Fruit fly (Drosophila melanogaster) whole organism, embryonic: ENCODE measurements around the gene Gcn5.
A peak's percentile ranks its signal among the peaks of the same experiment; 100 is the strongest.

Experiments
- Aef1 ChIP-seq: fragments of 200-800 bp; sonication (Bioruptor generic); IDR thresholded peaks from 3 replicates; pipeline ENCODE4 v1.3.6; 2022; ENCODE audit warnings: missing biosample characterization, missing genetic modification characterization
- Antp ChIP-seq: fragments of 200-800 bp; sonication (Bioruptor generic); optimal IDR thresholded peaks from 3 replicates; lab custom pipeline; 2016; ENCODE audit warnings: missing biosample characterization, missing genetic modification characterization
- CG10654 ChIP-seq: fragments of 200-800 bp; sonication (Bioruptor generic); optimal IDR thresholded peaks from 2 replicates; lab custom pipeline; 2016; ENCODE audit warnings: missing biosample characterization, missing genetic modification characterization
- CG11695 ChIP-seq: fragments of 200-800 bp; sonication (Bioruptor generic); IDR thresholded peaks from 3 replicates; pipeline ENCODE4 v1.3.6; 2022; ENCODE audit warnings: missing biosample characterization, missing genetic modification characterization
- CG12236 ChIP-seq: fragments of 200-800 bp; sonication (Bioruptor generic); optimal IDR thresholded peaks from 2 replicates; lab custom pipeline; 2016; ENCODE audit warnings: missing biosample characterization, missing genetic modification characterization
- CG12744 ChIP-seq: fragments of 200-800 bp; sonication (Bioruptor generic); optimal IDR thresholded peaks from 2 replicates; lab custom pipeline; 2016; ENCODE audit warnings: missing biosample characterization, missing genetic modification characterization
- CG13287 ChIP-seq: fragments of 200-800 bp; sonication (Bioruptor generic); IDR thresholded peaks from 2 replicates; pipeline ENCODE4 v1.3.6; 2022; ENCODE audit warnings: missing biosample characterization, missing genetic modification characterization; ENCODE audit not compliant: partially characterized antibody
- CG15073 ChIP-seq: fragments of 200-800 bp; sonication (Bioruptor generic); optimal IDR thresholded peaks from 2 replicates; lab custom pipeline; 2016; ENCODE audit warnings: missing biosample characterization, missing genetic modification characterization
- CG15514 ChIP-seq: fragments of 200-800 bp; sonication (Bioruptor generic); optimal IDR thresholded peaks from 3 replicates; lab custom pipeline; 2017; ENCODE audit warnings: missing biosample characterization, missing genetic modification characterization, mild to moderate bottlenecking, moderate library complexity, missing genetic modification reagents
- CG15696 ChIP-seq: fragments of 200-800 bp; sonication (Bioruptor generic); optimal IDR thresholded peaks from 2 replicates; lab custom pipeline; 2019; ENCODE audit warnings: missing biosample characterization, mild to moderate bottlenecking, missing genetic modification characterization, moderate library complexity
- CG1603 ChIP-seq: fragments of 200-800 bp; sonication (Bioruptor generic); optimal IDR thresholded peaks from 2 replicates; lab custom pipeline; 2019; ENCODE audit warnings: missing biosample characterization, mild to moderate bottlenecking, missing genetic modification characterization, moderate library complexity
- CG17359 ChIP-seq: fragments of 200-800 bp; sonication (Bioruptor generic); optimal IDR thresholded peaks from 3 replicates; lab custom pipeline; 2018; ENCODE audit warnings: missing biosample characterization, mild to moderate bottlenecking, missing genetic modification characterization, moderate library complexity
- CG17802 ChIP-seq: fragments of 200-800 bp; sonication (Bioruptor generic); optimal IDR thresholded peaks from 2 replicates; lab custom pipeline; 2018; ENCODE audit warnings: missing biosample characterization, mild to moderate bottlenecking, missing genetic modification characterization, moderate library complexity
- CG1832 ChIP-seq: fragments of 200-800 bp; sonication (Bioruptor generic); optimal IDR thresholded peaks from 2 replicates; lab custom pipeline; 2017; ENCODE audit warnings: missing biosample characterization, mild to moderate bottlenecking, missing genetic modification characterization, inconsistent platforms
- CG2889 ChIP-seq: fragments of 200-800 bp; sonication (Bioruptor generic); IDR thresholded peaks from 3 replicates; pipeline ENCODE4 v1.3.6; 2022; ENCODE audit warnings: missing biosample characterization, missing genetic modification characterization
- CG30431 ChIP-seq: fragments of 200-800 bp; sonication (Bioruptor generic); optimal IDR thresholded peaks from 2 replicates; lab custom pipeline; 2017; ENCODE audit warnings: missing biosample characterization, missing genetic modification characterization
- CG3163 ChIP-seq: fragments of 200-800 bp; sonication (Bioruptor generic); optimal IDR thresholded peaks from 3 replicates; lab custom pipeline; 2016; ENCODE audit warnings: missing biosample characterization, missing genetic modification characterization
- CG4617 ChIP-seq: fragments of 200-800 bp; sonication (Bioruptor generic); optimal IDR thresholded peaks from 3 replicates; lab custom pipeline; 2016; ENCODE audit warnings: missing biosample characterization, missing genetic modification characterization, borderline replicate concordance
- CG4730 ChIP-seq: fragments of 200-800 bp; sonication (Bioruptor generic); IDR thresholded peaks from 2 replicates; pipeline ENCODE4 v1.3.6; 2022; ENCODE audit warnings: missing biosample characterization, missing genetic modification characterization
- CG6791 ChIP-seq: fragments of 200-800 bp; sonication (Bioruptor generic); IDR thresholded peaks from 3 replicates; pipeline ENCODE4 v1.3.6; 2022; ENCODE audit warnings: missing biosample characterization, missing genetic modification characterization; ENCODE audit not compliant: partially characterized antibody
- CG7963 ChIP-seq: fragments of 200-800 bp; sonication (Bioruptor generic); IDR thresholded peaks from 3 replicates; pipeline ENCODE4 v1.3.6; 2022; ENCODE audit warnings: missing biosample characterization, missing genetic modification characterization; ENCODE audit not compliant: partially characterized antibody
- CG7987 ChIP-seq: fragments of 200-800 bp; sonication (Bioruptor generic); optimal IDR thresholded peaks from 2 replicates; lab custom pipeline; 2018; ENCODE audit warnings: missing biosample characterization, mild to moderate bottlenecking, missing genetic modification characterization, moderate library complexity
- CG9609 ChIP-seq: fragments of 200-800 bp; sonication (Bioruptor generic); optimal IDR thresholded peaks from 3 replicates; lab custom pipeline; 2016; ENCODE audit warnings: missing biosample characterization, missing genetic modification characterization
- CTCF ChIP-seq: fragments of 200-800 bp; sonication (Bioruptor generic); optimal IDR thresholded peaks from 2 replicates; lab custom pipeline; 2017; ENCODE audit warnings: missing biosample characterization, mild to moderate bottlenecking, missing genetic modification characterization, moderate library complexity
- Dip3 ChIP-seq: fragments of 200-800 bp; sonication (Bioruptor generic); optimal IDR thresholded peaks from 3 replicates; lab custom pipeline; 2016; ENCODE audit warnings: missing biosample characterization, missing genetic modification characterization
- Gsc ChIP-seq: fragments of 200-800 bp; sonication (Bioruptor generic); IDR thresholded peaks from 2 replicates; pipeline ENCODE4 v1.3.6; 2022; ENCODE audit warnings: missing biosample characterization, missing genetic modification characterization
- Hr78 ChIP-seq, 2 experiments: fragments of 200-800 bp in 1 of 2; fragments of >200 bp in 1 of 2; sonication (Bioruptor generic) in 1 of 2; optimal IDR thresholded peaks; 2 replicates each; lab custom pipeline; 2017 to 2019; ENCODE audit warnings: missing biosample characterization in 2 of 2, missing genetic modification characterization in 2 of 2, mild to moderate bottlenecking in 1 of 2, moderate library complexity in 1 of 2
- MBD-R2 ChIP-seq: fragments of 200-800 bp; sonication (Bioruptor generic); IDR thresholded peaks from 2 replicates; pipeline ENCODE4 v1.3.6; 2022; ENCODE audit warnings: missing biosample characterization, missing genetic modification characterization
- Neu2 ChIP-seq: fragments of 200-800 bp; sonication (Bioruptor generic); optimal IDR thresholded peaks from 3 replicates; lab custom pipeline; 2016; ENCODE audit warnings: missing biosample characterization, missing genetic modification characterization, borderline replicate concordance
- Pdp1 ChIP-seq, 2 experiments: fragments of 200-800 bp; sonication (Bioruptor generic); optimal IDR thresholded peaks; 3 replicates each; lab custom pipeline; 2016; ENCODE audit warnings: missing biosample characterization in 2 of 2, missing genetic modification characterization in 2 of 2, mild to moderate bottlenecking in 1 of 2, moderate library complexity in 1 of 2
- Sox102F ChIP-seq: fragments of 200-800 bp; sonication (Bioruptor generic); optimal IDR thresholded peaks from 2 replicates; lab custom pipeline; 2018; ENCODE audit warnings: missing biosample characterization, mild to moderate bottlenecking, missing genetic modification characterization, moderate library complexity
- Vsx1 ChIP-seq: fragments of 200-800 bp; sonication (Bioruptor generic); optimal IDR thresholded peaks from 2 replicates; lab custom pipeline; 2017; ENCODE audit warnings: missing biosample characterization, mild to moderate bottlenecking, missing genetic modification characterization, missing genetic modification reagents
- az2 ChIP-seq: fragments of 200-800 bp; sonication (Bioruptor generic); optimal IDR thresholded peaks from 3 replicates; lab custom pipeline; 2016; ENCODE audit warnings: missing biosample characterization, missing genetic modification characterization
- bcd ChIP-seq: fragments of 200-800 bp; sonication (Bioruptor generic); optimal IDR thresholded peaks from 2 replicates; lab custom pipeline; 2017; ENCODE audit warnings: missing biosample characterization, mild to moderate bottlenecking, missing genetic modification characterization
- en ChIP-seq: fragments of 200-800 bp; sonication (Bioruptor generic); optimal IDR thresholded peaks from 2 replicates; lab custom pipeline; 2016; ENCODE audit warnings: missing biosample characterization, missing genetic modification characterization
- esg ChIP-seq: fragments of 200-800 bp; sonication (Bioruptor generic); conservative IDR thresholded peaks from 2 replicates; pipeline ENCODE4 v1.3.6; 2022; ENCODE audit warnings: missing biosample characterization, missing genetic modification characterization
- gem ChIP-seq: fragments of 200-800 bp; sonication (Bioruptor generic); optimal IDR thresholded peaks from 2 replicates; lab custom pipeline; 2019; ENCODE audit warnings: missing biosample characterization, mild to moderate bottlenecking, missing genetic modification characterization, moderate library complexity
- gro ChIP-seq: fragments of 200-800 bp; sonication (Bioruptor generic); optimal IDR thresholded peaks from 2 replicates; lab custom pipeline; 2016; ENCODE audit warnings: missing biosample characterization, missing genetic modification characterization
- lmd ChIP-seq: fragments of 200-800 bp; sonication (Bioruptor generic); IDR thresholded peaks from 2 replicates; pipeline ENCODE4 v1.3.6; 2022; ENCODE audit warnings: missing biosample characterization, missing genetic modification characterization
- lola ChIP-seq, 3 experiments: fragments of >200 bp in 2 of 3; fragments of 200-800 bp in 1 of 3; sonication (Bioruptor generic) in 1 of 3; optimal IDR thresholded peaks; 2 replicates each; lab custom pipeline; 2017 to 2019; ENCODE audit warnings: missing biosample characterization in 3 of 3, missing genetic modification characterization in 3 of 3, mild to moderate bottlenecking in 1 of 3, moderate library complexity in 1 of 3
- nerfin-2 ChIP-seq: fragments of 200-800 bp; sonication (Bioruptor generic); IDR thresholded peaks from 2 replicates; pipeline ENCODE4 v1.3.6; 2022; ENCODE audit warnings: missing biosample characterization, missing genetic modification characterization; ENCODE audit not compliant: partially characterized antibody
- oc ChIP-seq: fragments of 200-800 bp; sonication (Bioruptor generic); optimal IDR thresholded peaks from 2 replicates; lab custom pipeline; 2018; ENCODE audit warnings: missing biosample characterization, mild to moderate bottlenecking, missing genetic modification characterization, moderate library complexity
- pfk ChIP-seq: fragments of 200-800 bp; sonication (Bioruptor generic); optimal IDR thresholded peaks from 2 replicates; lab custom pipeline; 2018; ENCODE audit warnings: missing biosample characterization, mild to moderate bottlenecking, missing genetic modification characterization, moderate library complexity
- pzg ChIP-seq: fragments of 200-800 bp; sonication (Bioruptor generic); optimal IDR thresholded peaks from 3 replicates; lab custom pipeline; 2018; ENCODE audit warnings: missing biosample characterization, mild to moderate bottlenecking, missing genetic modification characterization, moderate library complexity
- slp2 ChIP-seq: fragments of 200-800 bp; sonication (Bioruptor generic); optimal IDR thresholded peaks from 2 replicates; lab custom pipeline; 2016; ENCODE audit warnings: missing biosample characterization, missing genetic modification characterization
- sqz ChIP-seq: fragments of 200-800 bp; sonication (Bioruptor generic); optimal IDR thresholded peaks from 3 replicates; lab custom pipeline; 2018; ENCODE audit warnings: missing biosample characterization, mild to moderate bottlenecking, missing genetic modification characterization
- tap ChIP-seq: fragments of 200-800 bp; optimal IDR thresholded peaks from 3 replicates; lab custom pipeline; 2019; ENCODE audit warnings: missing biosample characterization, mild to moderate bottlenecking, missing genetic modification characterization, moderate library complexity
- ttk ChIP-seq: fragments of 200-800 bp; sonication (Bioruptor generic); IDR thresholded peaks from 2 replicates; pipeline ENCODE4 v2.1.2; 2022; ENCODE audit warnings: missing biosample characterization, missing genetic modification characterization
- tx ChIP-seq: fragments of 200-800 bp; sonication (Bioruptor generic); optimal IDR thresholded peaks from 2 replicates; lab custom pipeline; 2016; ENCODE audit warnings: missing biosample characterization, missing genetic modification characterization
- vvl ChIP-seq: fragments of 200-800 bp; sonication (Bioruptor generic); IDR thresholded peaks from 2 replicates; pipeline ENCODE4 v1.3.6; 2022; ENCODE audit warnings: missing biosample characterization, missing genetic modification characterization
- yki ChIP-seq: fragments of >200 bp; optimal IDR thresholded peaks from 3 replicates; lab custom pipeline; 2018

Gene Gcn5

DNA sequence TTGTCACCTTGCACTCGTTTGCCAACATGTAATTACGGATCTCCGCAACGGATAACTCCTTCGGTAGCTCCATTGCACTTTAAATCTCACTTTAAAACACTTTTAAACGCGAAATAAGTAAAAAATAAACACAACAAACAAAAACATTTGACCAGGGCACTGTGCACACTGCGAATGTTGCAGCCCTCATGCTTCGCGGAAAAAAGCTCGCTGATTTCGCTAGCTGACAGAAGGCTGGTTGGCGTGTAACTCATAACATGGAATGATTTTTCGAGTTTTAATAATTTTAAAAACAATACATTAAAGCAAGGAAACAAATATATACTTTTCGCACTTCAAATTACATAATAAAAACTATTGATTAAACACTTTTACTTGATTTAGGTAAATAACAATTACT is 48.6 kb upstream of the Gcn5 start, which contains the start of gene sowah (continued):
- TF ChIP-seq esg (GFP tag; lab: Robert Waterston, UW), result no peak
- no peak for TF ChIP-seq Vsx1 (GFP tag; lab: Kevin White, UChicago)
- no peak for TF ChIP-seq en
- TF ChIP-seq MBD-R2 (GFP tag; lab: Robert Waterston, UW), result peak; percentile 99
- TF ChIP-seq CG15073, result no peak
- peak; percentile 27 for TF ChIP-seq Antp (GFP tag; lab: Kevin White, UChicago)
- TF ChIP-seq Neu2 (GFP tag; lab: Kevin White, UChicago), result no peak
- peak; percentile 65; the same call in 1 of the 2 replicates for TF ChIP-seq vvl (GFP tag; lab: Robert Waterston, UW)
- peak; percentile 40 for TF ChIP-seq CG17359 (tag; lab: Kevin White, UChicago)
- TF ChIP-seq pfk (GFP tag; lab: Kevin White, UChicago), result no peak
- TF ChIP-seq CG7987 (GFP tag; lab: Kevin White, UChicago), result peak; percentile 43
- TF ChIP-seq Sox102F (GFP tag; lab: Kevin White, UChicago), result peak; percentile 21
- TF ChIP-seq CG1603 (tag; lab: Kevin White, UChicago), result peak; percentile 76
- TF ChIP-seq CG12236 (GFP tag; lab: Kevin White, UChicago), result peak; percentile 8
- peak; percentile 71 for TF ChIP-seq bcd (GFP tag; lab: Kevin White, UChicago)
- no peak for TF ChIP-seq CG4730 (GFP tag; lab: Robert Waterston, UW)
- TF ChIP-seq CG1832 (GFP tag; lab: Kevin White, UChicago), result no peak
- peak; percentile 40 to 44 for TF ChIP-seq Pdp1 (GFP tag; optimal IDR thresholded peaks at IDR 0.05; lab: Kevin White, UChicago)
- TF ChIP-seq Dip3 (GFP tag; lab: Kevin White, UChicago), result peak; percentile 65
- peak; percentile 46 for TF ChIP-seq CG10654 (GFP tag; lab: Kevin White, UChicago)
- TF ChIP-seq CG15696 (tag; lab: Kevin White, UChicago), result peak; percentile 23
- TF ChIP-seq tap (tag; lab: Kevin White, UChicago), result peak; percentile 31
- no peak for TF ChIP-seq tx (GFP tag; lab: Kevin White, UChicago)
- no peak for TF ChIP-seq CG11695 (GFP tag; lab: Robert Waterston, UW)
- TF ChIP-seq oc (tag; lab: Kevin White, UChicago), result peak; percentile 40
- TF ChIP-seq Aef1 (GFP tag; lab: Robert Waterston, UW), result peak; percentile 60
- peak; percentile 38 for TF ChIP-seq CG3163 (GFP tag; lab: Kevin White, UChicago)
- TF ChIP-seq az2 (GFP tag; lab: Kevin White, UChicago), result peak; percentile 5
- no peak for TF ChIP-seq Gsc (GFP tag; lab: Robert Waterston, UW)
- TF ChIP-seq CG12744, result peak; percentile 0
- TF ChIP-seq pzg (GFP tag; lab: Kevin White, UChicago), result peak; percentile 84
- peak; percentile 24 for TF ChIP-seq sqz (GFP tag; lab: Kevin White, UChicago)
- no peak for TF ChIP-seq Hr78 (GFP tag; optimal IDR thresholded peaks at IDR 0.05; lab: Kevin White, UChicago)
- peak; percentile 80 for TF ChIP-seq CG6791 (GFP tag; lab: Robert Waterston, UW)
- peak; percentile 50 for TF ChIP-seq gro
- no peak for TF ChIP-seq yki (lab: Kevin White, UChicago)
- peak in 1 of 3 experiments; percentile 3 for TF ChIP-seq lola (GFP tag; optimal IDR thresholded peaks at IDR 0.05; lab: Kevin White, UChicago)
- TF ChIP-seq CG17802 (tag; lab: Kevin White, UChicago), result peak; percentile 33
- TF ChIP-seq ttk (GFP tag; lab: Robert Waterston, UW), result no peak; the same call in 1 of the 2 replicates
- no peak for TF ChIP-seq CG30431
- TF ChIP-seq CG4617, result peak; percentile 99
- TF ChIP-seq slp2 (GFP tag; lab: Kevin White, UChicago), result peak; percentile 25
- peak; percentile 43; the same call in 1 of the 2 replicates for TF ChIP-seq CG13287 (GFP tag; lab: Robert Waterston, UW)
- TF ChIP-seq CG15514 (GFP tag; lab: Kevin White, UChicago), result peak; percentile 70
- peak; percentile 42; the same call in 1 of the 2 replicates for TF ChIP-seq lmd (GFP tag; lab: Robert Waterston, UW)
- TF ChIP-seq CG9609 (GFP tag; lab: Kevin White, UChicago), result peak; percentile 63
- no peak for TF ChIP-seq nerfin-2 (GFP tag; lab: Robert Waterston, UW)
- TF ChIP-seq gem (tag; lab: Kevin White, UChicago), result peak; percentile 28
- TF ChIP-seq CG7963 (GFP tag; lab: Robert Waterston, UW), result no peak
- peak; percentile 45 for TF ChIP-seq CTCF
- TF ChIP-seq CG2889 (GFP tag; lab: Robert Waterston, UW), result no peak
